Fruit fly (Drosophila melanogaster): ENCODE data around the gene Ir94e.

- TF ChIP-seq tio (GFP tag; optimal IDR thresholded peaks at IDR 0.05) (no peak), Lim3 (GFP tag; IDR thresholded peaks at IDR 0.05) (no peak), D (optimal IDR thresholded peaks at IDR 0.05) (no peak), D (GFP tag; optimal IDR thresholded peaks at IDR 0.05) (no peak), Poxn (GFP tag; IDR thresholded peaks at IDR 0.05) (no peak)
These were observed 20.6 kb upstream of the Ir94e start, which contains the start of gene CG4393 for dm6 chr3R:23384591-23385260.

Data from whole organism, embryonic.